Worm (Caenorhabditis elegans) whole organism, young adult: ENCODE results near the gene syp-2.
A peak's percentile ranks its signal among the peaks of the same experiment; 100 is the strongest.

Source experiments
- B0261.1 ChIP-seq: sonication (generic microtip); optimal IDR thresholded peaks from 2 replicates; lab custom pipeline; 2016; ENCODE audit warnings: mild to moderate bottlenecking, missing genetic modification characterization, moderate library complexity, missing compliant biosample characterization
- C06A6.2 ChIP-seq: fragments of 200-800 bp; sonication (Bioruptor generic); conservative IDR thresholded peaks from 2 replicates; pipeline ENCODE4 v1.3.6; 2022; ENCODE audit warnings: missing genetic modification characterization, missing compliant biosample characterization
- F23B12.7 ChIP-seq: sonication (generic microtip); optimal IDR thresholded peaks from 2 replicates; lab custom pipeline; 2017; ENCODE audit warnings: missing genetic modification characterization, mild to moderate bottlenecking, missing compliant biosample characterization, antibody characterized with exemption, moderate library complexity; ENCODE audit not compliant: insufficient read depth
- F33H1.4 ChIP-seq: fragments of 200-800 bp; sonication (Bioruptor generic); IDR thresholded peaks from 2 replicates; pipeline ENCODE4 v1.3.6; 2022; ENCODE audit warnings: missing genetic modification reagents, missing genetic modification characterization, missing compliant biosample characterization
- Y53F4B.3 ChIP-seq: fragments of 200-800 bp; sonication (Bioruptor generic); IDR thresholded peaks from 2 replicates; pipeline ENCODE4 v1.3.6; 2022; ENCODE audit warnings: missing genetic modification reagents, missing genetic modification characterization, missing compliant biosample characterization
- Y53G8AR.9 ChIP-seq: fragments of 200-800 bp; sonication (Bioruptor generic); conservative IDR thresholded peaks from 2 replicates; pipeline ENCODE4 v1.3.6; 2022; ENCODE audit warnings: missing genetic modification reagents, missing genetic modification characterization, missing compliant biosample characterization
- Y67H2A.10 ChIP-seq: fragments of 200-800 bp; sonication (Bioruptor generic); conservative IDR thresholded peaks from 2 replicates; pipeline ENCODE4 v1.3.6; 2022; ENCODE audit warnings: missing genetic modification reagents, missing genetic modification characterization, missing compliant biosample characterization
- ZK185.1 ChIP-seq: sonication (generic microtip); optimal IDR thresholded peaks from 2 replicates; lab custom pipeline; 2016; ENCODE audit warnings: mild to moderate bottlenecking, missing genetic modification characterization, missing compliant biosample characterization; ENCODE audit not compliant: poor library complexity, severe bottlenecking
- aptf-2 ChIP-seq: fragments of 200-800 bp; sonication (Bioruptor generic); conservative IDR thresholded peaks from 2 replicates; pipeline ENCODE4 v1.3.6; 2022; ENCODE audit warnings: missing genetic modification reagents, missing genetic modification characterization, missing compliant biosample characterization
- aptf-3 ChIP-seq: fragments of 200-800 bp; sonication (Bioruptor generic); IDR thresholded peaks from 2 replicates; pipeline ENCODE4 v1.3.6; 2022; ENCODE audit warnings: missing genetic modification characterization, missing compliant biosample characterization
- atf-7 ChIP-seq: sonication (generic microtip); optimal IDR thresholded peaks from 2 replicates; lab custom pipeline; 2017; ENCODE audit warnings: mild to moderate bottlenecking, missing genetic modification characterization, missing compliant biosample characterization
- attf-3 ChIP-seq: fragments of 200-800 bp; sonication (Bioruptor generic); conservative IDR thresholded peaks from 2 replicates; pipeline ENCODE4 v1.3.6; 2022; ENCODE audit warnings: missing genetic modification reagents, missing genetic modification characterization, missing compliant biosample characterization
- bed-2 ChIP-seq: fragments of 200-800 bp; sonication (Bioruptor generic); IDR thresholded peaks from 2 replicates; pipeline ENCODE4 v1.3.6; 2022; ENCODE audit warnings: missing genetic modification reagents, missing genetic modification characterization, missing compliant biosample characterization
- cebp-1 ChIP-seq, 2 experiments: fragments of 200-800 bp in 1 of 2; sonication (Bioruptor generic) in 1 of 2; sonication (generic microtip) in 1 of 2; IDR thresholded peaks in 1 of 2; optimal IDR thresholded peaks in 1 of 2; 2 replicates each; pipeline versions ENCODE4 v1.3.6 to Lab custom; 2017 to 2022; ENCODE audit warnings: missing compliant biosample characterization in 2 of 2, missing genetic modification characterization in 2 of 2, mild to moderate bottlenecking in 1 of 2, missing genetic modification reagents in 1 of 2, moderate library complexity in 1 of 2
- chd-7 ChIP-seq: sonication (generic microtip); optimal IDR thresholded peaks from 2 replicates; lab custom pipeline; 2016; ENCODE audit warnings: mild to moderate bottlenecking, missing genetic modification characterization, moderate library complexity, missing compliant biosample characterization
- die-1 ChIP-seq: sonication (generic microtip); optimal IDR thresholded peaks from 2 replicates; lab custom pipeline; 2016; ENCODE audit warnings: missing genotype, mild to moderate bottlenecking, missing genetic modification characterization, missing compliant biosample characterization
- dox-1 ChIP-seq: fragments of 200-800 bp; sonication (Bioruptor generic); IDR thresholded peaks from 2 replicates; pipeline ENCODE4 v1.3.6; 2022; ENCODE audit warnings: missing genetic modification reagents, missing genetic modification characterization, missing compliant biosample characterization
- ekl-4 ChIP-seq: fragments of 200-800 bp; sonication (Bioruptor generic); IDR thresholded peaks from 2 replicates; pipeline ENCODE4 v1.3.6; 2022; ENCODE audit warnings: missing genetic modification reagents, missing genetic modification characterization, missing compliant biosample characterization
- fkh-3 ChIP-seq: sonication (generic microtip); optimal IDR thresholded peaks from 2 replicates; lab custom pipeline; 2016; ENCODE audit warnings: mild to moderate bottlenecking, missing genetic modification characterization, missing compliant biosample characterization
- gei-17 ChIP-seq: fragments of 200-800 bp; sonication (Bioruptor generic); optimal IDR thresholded peaks from 2 replicates; lab custom pipeline; 2018; ENCODE audit warnings: mild to moderate bottlenecking, missing genetic modification characterization, missing compliant biosample characterization
- him-1 ChIP-seq: sonication (generic microtip); optimal IDR thresholded peaks from 2 replicates; lab custom pipeline; 2016; ENCODE audit warnings: missing genotype, missing genetic modification reagents, missing genetic modification characterization, missing compliant biosample characterization
- hlh-12 ChIP-seq: sonication (generic microtip); optimal IDR thresholded peaks from 2 replicates; lab custom pipeline; 2016; ENCODE audit warnings: missing genetic modification characterization, missing compliant biosample characterization
- hmg-1.2 ChIP-seq: fragments of 200-800 bp; sonication (Bioruptor generic); IDR thresholded peaks from 2 replicates; pipeline ENCODE4 v1.3.6; 2022; ENCODE audit warnings: missing genetic modification reagents, missing genetic modification characterization, missing compliant biosample characterization
- hsf-1 ChIP-seq: fragments of 200-800 bp; sonication (Bioruptor generic); IDR thresholded peaks from 2 replicates; pipeline ENCODE4 v1.3.6; 2022; ENCODE audit warnings: missing genetic modification reagents, missing genetic modification characterization, missing compliant biosample characterization
- lin-40 ChIP-seq: sonication (generic microtip); optimal IDR thresholded peaks from 2 replicates; lab custom pipeline; 2016; ENCODE audit warnings: missing genetic modification characterization, mild to moderate bottlenecking, missing compliant biosample characterization, missing genotype, missing genetic modification reagents
- lin-54 ChIP-seq: fragments of 200-800 bp; sonication (Bioruptor generic); optimal IDR thresholded peaks from 2 replicates; lab custom pipeline; 2018; ENCODE audit warnings: mild to moderate bottlenecking, missing genetic modification characterization, missing compliant biosample characterization
- lir-1 ChIP-seq: fragments of 200-800 bp; sonication (Bioruptor generic); conservative IDR thresholded peaks from 2 replicates; pipeline ENCODE4 v1.3.6; 2022; ENCODE audit warnings: missing genetic modification reagents, missing genetic modification characterization, missing compliant biosample characterization
- nfyb-1 ChIP-seq: fragments of 200-800 bp; sonication (Bioruptor generic); IDR thresholded peaks from 2 replicates; pipeline ENCODE4 v1.3.6; 2022; ENCODE audit warnings: missing genetic modification reagents, missing genetic modification characterization, missing compliant biosample characterization
- nhr-27 ChIP-seq: fragments of 200-800 bp; sonication (Bioruptor generic); optimal IDR thresholded peaks from 2 replicates; lab custom pipeline; 2018; ENCODE audit warnings: mild to moderate bottlenecking, missing genetic modification characterization, moderate library complexity, missing compliant biosample characterization
- pha-4 ChIP-seq: fragments of 150-350 bp; sonication (generic microtip); optimal IDR thresholded peaks from 2 replicates; lab custom pipeline; 2014; ENCODE audit warnings: missing biosample characterization, missing genetic modification reagents, missing genetic modification characterization
- snpc-4 ChIP-seq, 5 experiments: fragments of 150-350 bp in 1 of 5; sonication (generic microtip) in 4 of 5; optimal IDR thresholded peaks; 2 replicates each; lab custom pipeline; 2014 to 2018; ENCODE audit warnings: missing genetic modification characterization in 5 of 5, missing biosample characterization in 3 of 5, antibody characterized with exemption in 2 of 5, mild to moderate bottlenecking in 2 of 5, missing compliant biosample characterization in 2 of 5, missing genotype in 2 of 5, moderate library complexity in 2 of 5, missing genetic modification reagents in 1 of 5
- tbp1 ChIP-seq: fragments of 200-800 bp; sonication (Bioruptor generic); optimal IDR thresholded peaks from 2 replicates; lab custom pipeline; 2018; ENCODE audit warnings: mild to moderate bottlenecking, missing genetic modification characterization, missing compliant biosample characterization
- xnd-1 ChIP-seq: sonication (generic microtip); optimal IDR thresholded peaks from 2 replicates; lab custom pipeline; 2016; ENCODE audit warnings: missing genotype, missing genetic modification reagents, missing genetic modification characterization, missing compliant biosample characterization
- zfh-2 ChIP-seq: fragments of 200-800 bp; sonication (Bioruptor generic); conservative IDR thresholded peaks from 2 replicates; pipeline ENCODE4 v1.3.6; 2022; ENCODE audit warnings: missing genetic modification reagents, missing genetic modification characterization, missing compliant biosample characterization
- ztf-22 ChIP-seq: fragments of 200-800 bp; sonication (Bioruptor generic); optimal IDR thresholded peaks from 2 replicates; lab custom pipeline; 2018; ENCODE audit warnings: mild to moderate bottlenecking, missing genetic modification characterization, moderate library complexity, missing compliant biosample characterization
- ztf-26 ChIP-seq: sonication (generic microtip); optimal IDR thresholded peaks from 2 replicates; lab custom pipeline; 2017; ENCODE audit warnings: missing genetic modification characterization, missing compliant biosample characterization

Gene syp-2

DNA sequence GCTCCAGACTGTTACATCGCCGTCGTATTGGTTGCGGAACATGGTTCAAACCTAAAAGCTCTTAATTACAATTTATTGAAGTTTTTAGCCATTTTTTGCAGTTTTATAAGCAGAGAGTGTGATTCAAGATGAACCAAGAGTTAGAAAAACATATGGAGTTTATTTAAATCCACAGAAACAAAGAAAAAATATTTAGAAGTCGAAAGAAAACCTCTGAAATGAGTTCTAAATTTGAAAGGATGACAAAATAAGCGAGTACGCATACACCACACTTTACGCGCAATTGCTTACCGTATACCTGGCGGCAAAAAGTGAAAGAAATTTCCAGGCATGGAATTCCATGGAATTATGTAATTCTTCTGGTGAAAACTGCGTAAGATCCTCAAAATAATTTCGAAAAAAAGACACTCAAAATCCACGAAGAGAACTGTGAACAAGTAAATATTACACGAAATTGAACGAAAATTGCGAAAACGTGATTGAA lies 48.0 kb downstream of the syp-2 start, which contains the start of gene pas-6 (continued):
- peak; percentile 84 for TF ChIP-seq xnd-1
- TF ChIP-seq F23B12.7 (tag; lab: Kevin White, UChicago), result peak; percentile 31
- TF ChIP-seq F33H1.4 (GFP tag; lab: Robert Waterston, UW), result peak; percentile 69
- no peak for TF ChIP-seq him-1 (tag; lab: Kevin White, UChicago)
- TF ChIP-seq aptf-3 (GFP tag; lab: Robert Waterston, UW), result no peak
- peak; percentile 33 for TF ChIP-seq lin-54 (GFP tag; lab: Kevin White, UChicago)
- no peak for TF ChIP-seq die-1
- no peak for TF ChIP-seq bed-2 (GFP tag; lab: Robert Waterston, UW)
- TF ChIP-seq snpc-4 (GFP tag; optimal IDR thresholded peaks at IDR 0.05; lab: Kevin White, UChicago), result no peak
- TF ChIP-seq snpc-4 (tag; optimal IDR thresholded peaks at IDR 0.05; lab: Kevin White, UChicago), result peak in 3 of 4 experiments; percentile 6 to 54 (median 31)
- TF ChIP-seq nhr-27 (tag; lab: Kevin White, UChicago), result no peak
- TF ChIP-seq chd-7 (tag; lab: Kevin White, UChicago), result no peak

DNA sequence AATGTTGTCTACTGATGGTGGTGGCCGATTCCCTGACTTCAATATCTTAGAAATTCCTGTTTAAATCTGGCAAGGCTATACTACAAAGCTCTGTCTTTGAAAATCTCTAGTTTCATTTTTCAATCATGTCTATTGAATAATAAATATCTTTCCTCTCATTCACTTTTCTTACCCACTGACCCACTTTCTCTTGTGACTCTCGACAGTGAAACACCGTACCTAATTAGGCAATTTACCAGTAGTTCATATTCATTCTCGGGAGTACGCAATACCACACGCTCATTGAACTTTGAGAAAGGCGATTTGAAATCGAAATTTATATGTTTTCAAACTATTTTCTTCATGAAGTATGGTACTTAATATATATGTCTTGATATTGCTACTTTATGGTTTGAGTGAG lies 48.5 kb downstream of the syp-2 start, which contains the start of gene CD4.11:
CD4.11 (plus strand) TSS at position 301 of the 400 bp plus-strand sequence.
- TF ChIP-seq Y67H2A.10 (GFP tag; lab: Robert Waterston, UW), result no peak
- TF ChIP-seq hsf-1 (GFP tag; lab: Robert Waterston, UW), result no peak
- TF ChIP-seq aptf-2, result no peak
- no peak for TF ChIP-seq fkh-3 (tag; lab: Kevin White, UChicago)
- no peak for TF ChIP-seq ztf-22 (GFP tag; lab: Kevin White, UChicago)
- no peak for TF ChIP-seq tbp1 (GFP tag; lab: Kevin White, UChicago)
- no peak for TF ChIP-seq pha-4 (tag; lab: Kevin White, UChicago)
- TF ChIP-seq hlh-12 (tag; lab: Kevin White, UChicago), result no peak
- no peak for TF ChIP-seq Y53G8AR.9 (GFP tag; lab: Robert Waterston, UW)
- no peak for TF ChIP-seq lir-1 (GFP tag; lab: Robert Waterston, UW)

- TF ChIP-seq Y53F4B.3 (GFP tag; lab: Robert Waterston, UW) (no peak), ZK185.1 (tag; lab: Kevin White, UChicago) (peak; percentile 14), Y53G8AR.9 (GFP tag; lab: Robert Waterston, UW) (no peak), tbp1 (GFP tag; lab: Kevin White, UChicago) (peak; percentile 53), xnd-1 (no peak), B0261.1 (tag; lab: Kevin White, UChicago) (peak; percentile 46), gei-17 (GFP tag; lab: Kevin White, UChicago) (peak; percentile 54), attf-3 (GFP tag; lab: Robert Waterston, UW) (no peak), zfh-2 (0 out of 2 replicates have a peak, but pooled peaks have one; percentile 9), atf-7 (tag; lab: Kevin White, UChicago) (peak; percentile 7), ekl-4 (GFP tag; lab: Robert Waterston, UW) (no peak), cebp-1 (GFP tag; IDR thresholded peaks at IDR 0.05; lab: Robert Waterston, UW) (peak; percentile 71; the same call in 1 of the 2 replicates), cebp-1 (tag; optimal IDR thresholded peaks at IDR 0.05; lab: Kevin White, UChicago) (peak; percentile 95), hmg-1.2 (no peak; the same call in 1 of the 2 replicates), ztf-26 (tag; lab: Kevin White, UChicago) (peak; percentile 75), snpc-4 (GFP tag; optimal IDR thresholded peaks at IDR 0.05; lab: Kevin White, UChicago) (peak; percentile 81), snpc-4 (tag; optimal IDR thresholded peaks at IDR 0.05; lab: Kevin White, UChicago) (peak; percentile 86 to 98 (median 96)), fkh-3 (tag; lab: Kevin White, UChicago) (no peak), C06A6.2 (peak; percentile 67), nfyb-1 (GFP tag; lab: Robert Waterston, UW) (peak; percentile 71), dox-1 (GFP tag; lab: Robert Waterston, UW) (0 out of 2 replicates have a peak, but pooled peaks have one; percentile 24), lin-40 (tag; lab: Kevin White, UChicago) (peak; percentile 62)
- TF ChIP-seq, all 124 proteins: peak for 13
Measured at ce11 chrV:5587042-5587441, 50.8 kb downstream of the syp-2 start.
